Comparison of ENCODE assay signal across 1 fruit fly cellular context in genomic region chrX:1236475-1236874, dm6.
TF ChIP-seq lines count a peak whose summit lies in the region.

TSS of gene CG3638 (minus strand) at chrX:1236684.

TF ChIP-seq in whole organism, embryonic, 481 proteins besides CTCF, POLR2A, EP300 and RAD21 (continued from another document and continues in another):
- TF ChIP-seq odd (GFP tag; optimal IDR thresholded peaks at IDR 0.05; lab: Kevin White, UChicago), result no peak
- peak; percentile 85 for TF ChIP-seq amos (GFP tag; IDR thresholded peaks at IDR 0.05; lab: Robert Waterston, UW; ENCODE audit: partially characterized antibody)
- TF ChIP-seq Drgx (GFP tag; IDR thresholded peaks at IDR 0.05; lab: Robert Waterston, UW), result no peak
- peak; percentile 16 for TF ChIP-seq CG9609 (GFP tag; optimal IDR thresholded peaks at IDR 0.05; lab: Kevin White, UChicago)
- TF ChIP-seq Ptx1 (GFP tag; IDR thresholded peaks at IDR 0.05; lab: Robert Waterston, UW), result no peak
- TF ChIP-seq CG4707 (GFP tag; optimal IDR thresholded peaks at IDR 0.05; lab: Kevin White, UChicago), result no peak
- peak; percentile 54 for TF ChIP-seq CG12769 (tag; optimal IDR thresholded peaks at IDR 0.05; lab: Kevin White, UChicago)
- no peak for TF ChIP-seq cato (GFP tag; optimal IDR thresholded peaks at IDR 0.05; lab: Kevin White, UChicago; ENCODE audit: borderline replicate concordance)
- TF ChIP-seq CG10654 (GFP tag; optimal IDR thresholded peaks at IDR 0.05; lab: Kevin White, UChicago), result no peak
- TF ChIP-seq tap (tag; optimal IDR thresholded peaks at IDR 0.05; lab: Kevin White, UChicago), result no peak
- no peak for TF ChIP-seq Vsx1 (GFP tag; optimal IDR thresholded peaks at IDR 0.05; lab: Kevin White, UChicago)
- TF ChIP-seq chif (GFP tag; optimal IDR thresholded peaks at IDR 0.05; lab: Kevin White, UChicago), result peak in 1 of 2 experiments; percentile 21
- peak; percentile 88 for TF ChIP-seq CG1603 (tag; optimal IDR thresholded peaks at IDR 0.05; lab: Kevin White, UChicago)
- TF ChIP-seq dpn (GFP tag; optimal IDR thresholded peaks at IDR 0.05; lab: Kevin White, UChicago), result peak; percentile 51 to 55
- TF ChIP-seq vfl (GFP tag; optimal IDR thresholded peaks at IDR 0.05; lab: Kevin White, UChicago), result peak; percentile 33
- no peak for TF ChIP-seq CG8765 (GFP tag; IDR thresholded peaks at IDR 0.05; lab: Robert Waterston, UW)
- no peak for TF ChIP-seq danr (GFP tag; IDR thresholded peaks at IDR 0.05; lab: Robert Waterston, UW)
- TF ChIP-seq CG10431 (GFP tag; optimal IDR thresholded peaks at IDR 0.05; lab: Kevin White, UChicago), result no peak
- no peak for TF ChIP-seq TFAM (GFP tag; optimal IDR thresholded peaks at IDR 0.05; lab: Kevin White, UChicago)
- TF ChIP-seq Nf-YC (tag; optimal IDR thresholded peaks at IDR 0.05; lab: Kevin White, UChicago), result peak; percentile 3
- TF ChIP-seq nmo (GFP tag; optimal IDR thresholded peaks at IDR 0.05; lab: Kevin White, UChicago), result peak; percentile 50
- no peak for TF ChIP-seq jing (GFP tag; optimal IDR thresholded peaks at IDR 0.05; lab: Kevin White, UChicago)
- peak; percentile 27 for TF ChIP-seq Hsf (GFP tag; optimal IDR thresholded peaks at IDR 0.05; lab: Kevin White, UChicago)
- TF ChIP-seq emc (GFP tag; optimal IDR thresholded peaks at IDR 0.05; lab: Kevin White, UChicago), result no peak
- TF ChIP-seq inv (GFP tag; IDR thresholded peaks at IDR 0.05; lab: Robert Waterston, UW; ENCODE audit: partially characterized antibody), result peak; percentile 61; the same call in 1 of the 2 replicates
- peak; percentile 52 for TF ChIP-seq sd (tag; optimal IDR thresholded peaks at IDR 0.05; lab: Kevin White, UChicago)
- TF ChIP-seq CG4360 (GFP tag; IDR thresholded peaks at IDR 0.05; lab: Robert Waterston, UW), result no peak
- TF ChIP-seq CG3995 (GFP tag; optimal IDR thresholded peaks at IDR 0.05; lab: Kevin White, UChicago), result no peak
- peak; percentile 63 for TF ChIP-seq CG14710 (tag; optimal IDR thresholded peaks at IDR 0.05; lab: Kevin White, UChicago)
- TF ChIP-seq chn (GFP tag; optimal IDR thresholded peaks at IDR 0.05; lab: Kevin White, UChicago), result peak; percentile 38
- no peak for TF ChIP-seq grn (GFP tag; optimal IDR thresholded peaks at IDR 0.05; lab: Kevin White, UChicago)
- TF ChIP-seq Ssrp (tag; optimal IDR thresholded peaks at IDR 0.05; lab: Kevin White, UChicago), result no peak
- no peak for TF ChIP-seq CG7786 (GFP tag; optimal IDR thresholded peaks at IDR 0.05; lab: Kevin White, UChicago)
- TF ChIP-seq pita (GFP tag; optimal IDR thresholded peaks at IDR 0.05; lab: Kevin White, UChicago), result peak; percentile 93
- TF ChIP-seq CG8089 (GFP tag; optimal IDR thresholded peaks at IDR 0.05; lab: Kevin White, UChicago), result no peak
- TF ChIP-seq gsb (GFP tag; IDR thresholded peaks at IDR 0.05; lab: Robert Waterston, UW), result no peak
- no peak for TF ChIP-seq Six4 (GFP tag; optimal IDR thresholded peaks at IDR 0.05; lab: Kevin White, UChicago)
- TF ChIP-seq CG4328 (GFP tag; optimal IDR thresholded peaks at IDR 0.05; lab: Kevin White, UChicago), result no peak
- TF ChIP-seq CG12155 (GFP tag; optimal IDR thresholded peaks at IDR 0.05; lab: Kevin White, UChicago), result peak; percentile 58
- TF ChIP-seq ssp (GFP tag; IDR thresholded peaks at IDR 0.05; lab: Robert Waterston, UW), result no peak
- peak; percentile 78 for TF ChIP-seq CG42726 (GFP tag; IDR thresholded peaks at IDR 0.05; lab: Robert Waterston, UW; ENCODE audit: partially characterized antibody)
- peak; percentile 73 for TF ChIP-seq onecut (GFP tag; IDR thresholded peaks at IDR 0.05; lab: Robert Waterston, UW)
- no peak for TF ChIP-seq ash1 (GFP tag; optimal IDR thresholded peaks at IDR 0.05; lab: Kevin White, UChicago)
- no peak for TF ChIP-seq fd96Cb (tag; optimal IDR thresholded peaks at IDR 0.05; lab: Kevin White, UChicago)
- TF ChIP-seq fd102C (GFP tag; optimal IDR thresholded peaks at IDR 0.05; lab: Kevin White, UChicago), result no peak
- TF ChIP-seq crol (GFP tag; IDR thresholded peaks at IDR 0.05; lab: Robert Waterston, UW), result no peak
- no peak for TF ChIP-seq CG14667 (GFP tag; IDR thresholded peaks at IDR 0.05; lab: Robert Waterston, UW)
- TF ChIP-seq CG10462 (GFP tag; optimal IDR thresholded peaks at IDR 0.05; lab: Kevin White, UChicago), result no peak
- TF ChIP-seq CG2129 (GFP tag; IDR thresholded peaks at IDR 0.05; lab: Robert Waterston, UW; ENCODE audit: partially characterized antibody), result peak; percentile 25; the same call in 1 of the 2 replicates
- TF ChIP-seq CG12104 (GFP tag; optimal IDR thresholded peaks at IDR 0.05; lab: Kevin White, UChicago), result no peak
- no peak for TF ChIP-seq gcm (GFP tag; optimal IDR thresholded peaks at IDR 0.05; lab: Kevin White, UChicago)
- peak; percentile 70 for TF ChIP-seq Myb (GFP tag; optimal IDR thresholded peaks at IDR 0.05; lab: Kevin White, UChicago)
- TF ChIP-seq eyg (GFP tag; optimal IDR thresholded peaks at IDR 0.05; lab: Kevin White, UChicago), result no peak
- no peak for TF ChIP-seq Spps (tag; optimal IDR thresholded peaks at IDR 0.05; lab: Kevin White, UChicago)
- TF ChIP-seq CG11723 (GFP tag; optimal IDR thresholded peaks at IDR 0.05; lab: Kevin White, UChicago), result no peak
- TF ChIP-seq CG18764 (GFP tag; optimal IDR thresholded peaks at IDR 0.05; lab: Kevin White, UChicago), result peak; percentile 6
- peak; percentile 52 for TF ChIP-seq gro (GFP tag; optimal IDR thresholded peaks at IDR 0.05; lab: Kevin White, UChicago)
- TF ChIP-seq CG17912 (GFP tag; optimal IDR thresholded peaks at IDR 0.05; lab: Kevin White, UChicago), result no peak
- peak; percentile 69 for TF ChIP-seq E2f2 (GFP tag; IDR thresholded peaks at IDR 0.05; lab: Robert Waterston, UW)
- peak; percentile 96 for TF ChIP-seq pzg (GFP tag; optimal IDR thresholded peaks at IDR 0.05; lab: Kevin White, UChicago)
- TF ChIP-seq NFAT (GFP tag; IDR thresholded peaks at IDR 0.05; lab: Robert Waterston, UW), result peak; percentile 55; the same call in 1 of the 2 replicates
- no peak for TF ChIP-seq CG3407 (GFP tag; optimal IDR thresholded peaks at IDR 0.05; lab: Kevin White, UChicago)
- TF ChIP-seq so (GFP tag; IDR thresholded peaks at IDR 0.05; lab: Robert Waterston, UW), result no peak
- peak; percentile 45 for TF ChIP-seq CG12744 (GFP tag; optimal IDR thresholded peaks at IDR 0.05; lab: Kevin White, UChicago)
- peak; percentile 63 for TF ChIP-seq CG8924 (tag; optimal IDR thresholded peaks at IDR 0.05; lab: Kevin White, UChicago)
- peak; percentile 98 for TF ChIP-seq CG13894 (tag; optimal IDR thresholded peaks at IDR 0.05; lab: Kevin White, UChicago)
- no peak for TF ChIP-seq CG16863 (GFP tag; optimal IDR thresholded peaks at IDR 0.05; lab: Kevin White, UChicago)
- peak; percentile 78 for TF ChIP-seq CG33213 (GFP tag; optimal IDR thresholded peaks at IDR 0.05; lab: Kevin White, UChicago)
- TF ChIP-seq CG7271 (tag; optimal IDR thresholded peaks at IDR 0.05; lab: Kevin White, UChicago), result peak; percentile 9
- no peak for TF ChIP-seq her (GFP tag; optimal IDR thresholded peaks at IDR 0.05; lab: Kevin White, UChicago)
- peak in 1 of 2 experiments; percentile 31 for TF ChIP-seq Pdp1 (GFP tag; optimal IDR thresholded peaks at IDR 0.05; lab: Kevin White, UChicago)
- no peak for TF ChIP-seq CG2875 (GFP tag; optimal IDR thresholded peaks at IDR 0.05; lab: Kevin White, UChicago)
- peak; percentile 16 for TF ChIP-seq CG9817 (tag; optimal IDR thresholded peaks at IDR 0.05; lab: Kevin White, UChicago)
- TF ChIP-seq Blimp-1 (GFP tag; optimal IDR thresholded peaks at IDR 0.05; lab: Kevin White, UChicago), result no peak
- no peak for TF ChIP-seq repo (GFP tag; optimal IDR thresholded peaks at IDR 0.05; lab: Kevin White, UChicago)
- TF ChIP-seq CG8290 (GFP tag; optimal IDR thresholded peaks at IDR 0.05; lab: Kevin White, UChicago), result peak; percentile 99
- TF ChIP-seq CG8290 (tag; optimal IDR thresholded peaks at IDR 0.05; lab: Kevin White, UChicago), result peak in 1 of 2 experiments; percentile 91
- TF ChIP-seq CG11560 (tag; IDR thresholded peaks at IDR 0.05; lab: Robert Waterston, UW), result peak; percentile 100
- TF ChIP-seq CG10209 (GFP tag; optimal IDR thresholded peaks at IDR 0.05; lab: Kevin White, UChicago), result no peak
- no peak for TF ChIP-seq Neu2 (GFP tag; optimal IDR thresholded peaks at IDR 0.05; lab: Kevin White, UChicago; ENCODE audit: borderline replicate concordance)
- TF ChIP-seq HLH54F (GFP tag; optimal IDR thresholded peaks at IDR 0.05; lab: Kevin White, UChicago), result peak; percentile 11
- TF ChIP-seq yki (optimal IDR thresholded peaks at IDR 0.05; lab: Kevin White, UChicago), result no peak
- no peak for TF ChIP-seq CG6765 (GFP tag; optimal IDR thresholded peaks at IDR 0.05; lab: Kevin White, UChicago)
- TF ChIP-seq CG13123 (GFP tag; optimal IDR thresholded peaks at IDR 0.05; lab: Kevin White, UChicago), result no peak
- TF ChIP-seq ranshi (GFP tag; IDR thresholded peaks at IDR 0.05; lab: Robert Waterston, UW), result no peak
- peak; percentile 65 for TF ChIP-seq CG9797 (GFP tag; optimal IDR thresholded peaks at IDR 0.05; lab: Kevin White, UChicago)
- no peak for TF ChIP-seq H15 (GFP tag; IDR thresholded peaks at IDR 0.05; lab: Robert Waterston, UW)
- TF ChIP-seq HLH4C (GFP tag; IDR thresholded peaks at IDR 0.05; lab: Robert Waterston, UW; ENCODE audit: partially characterized antibody), result peak; percentile 71
- no peak for TF ChIP-seq Jarid2 (GFP tag; optimal IDR thresholded peaks at IDR 0.05; lab: Kevin White, UChicago)
- TF ChIP-seq CG6272 (GFP tag; IDR thresholded peaks at IDR 0.05; lab: Robert Waterston, UW), result no peak
- TF ChIP-seq prd (optimal IDR thresholded peaks at IDR 0.05; lab: Kevin White, UChicago), result no peak
- peak; percentile 34; the same call in 1 of the 3 replicates for TF ChIP-seq prd (GFP tag; IDR thresholded peaks at IDR 0.05; lab: Robert Waterston, UW)
- TF ChIP-seq Bgb (GFP tag; IDR thresholded peaks at IDR 0.05; lab: Robert Waterston, UW; ENCODE audit: partially characterized antibody), result peak; percentile 85
- TF ChIP-seq D19A (tag; optimal IDR thresholded peaks at IDR 0.05; lab: Kevin White, UChicago), result peak; percentile 1
- TF ChIP-seq CG31441 (GFP tag; IDR thresholded peaks at IDR 0.05; lab: Robert Waterston, UW), result no peak
- TF ChIP-seq zfh2 (GFP tag; optimal IDR thresholded peaks at IDR 0.05; lab: Kevin White, UChicago), result peak; percentile 2
- TF ChIP-seq klu (GFP tag; IDR thresholded peaks at IDR 0.05; lab: Robert Waterston, UW), result no peak
- TF ChIP-seq CG1832 (GFP tag; optimal IDR thresholded peaks at IDR 0.05; lab: Kevin White, UChicago), result no peak
- peak; percentile 96 for TF ChIP-seq CG7928 (GFP tag; optimal IDR thresholded peaks at IDR 0.05; lab: Kevin White, UChicago)
- TF ChIP-seq CG11504 (tag; optimal IDR thresholded peaks at IDR 0.05; lab: Kevin White, UChicago), result peak; percentile 28
- TF ChIP-seq jumu (GFP tag; optimal IDR thresholded peaks at IDR 0.05; lab: Kevin White, UChicago), result peak; percentile 28
- no peak for TF ChIP-seq Hmx (GFP tag; optimal IDR thresholded peaks at IDR 0.05; lab: Kevin White, UChicago)
- peak; percentile 73 for TF ChIP-seq cg (GFP tag; optimal IDR thresholded peaks at IDR 0.05; lab: Kevin White, UChicago)
- TF ChIP-seq CG4730 (GFP tag; IDR thresholded peaks at IDR 0.05; lab: Robert Waterston, UW), result no peak
- peak; percentile 67 for TF ChIP-seq Deaf1 (tag; optimal IDR thresholded peaks at IDR 0.05; lab: Kevin White, UChicago)
- TF ChIP-seq CG18011 (GFP tag; optimal IDR thresholded peaks at IDR 0.05; lab: Kevin White, UChicago), result no peak
- peak; percentile 58 for TF ChIP-seq CG2712 (tag; optimal IDR thresholded peaks at IDR 0.05; lab: Kevin White, UChicago)
- TF ChIP-seq ato (GFP tag; IDR thresholded peaks at IDR 0.05; lab: Robert Waterston, UW; ENCODE audit: partially characterized antibody), result peak; percentile 62
- peak; percentile 76 for TF ChIP-seq hbn (GFP tag; IDR thresholded peaks at IDR 0.05; lab: Robert Waterston, UW; ENCODE audit: partially characterized antibody)
- no peak for TF ChIP-seq pfk (GFP tag; optimal IDR thresholded peaks at IDR 0.05; lab: Kevin White, UChicago)
- TF ChIP-seq YL-1 (GFP tag; optimal IDR thresholded peaks at IDR 0.05; lab: Kevin White, UChicago), result peak; percentile 37
- no peak for TF ChIP-seq CG6813 (GFP tag; optimal IDR thresholded peaks at IDR 0.05; lab: Kevin White, UChicago)
- peak; percentile 6 for TF ChIP-seq bab2 (GFP tag; optimal IDR thresholded peaks at IDR 0.05; lab: Kevin White, UChicago)
- no peak for TF ChIP-seq Side (GFP tag; optimal IDR thresholded peaks at IDR 0.05; lab: Kevin White, UChicago)
- TF ChIP-seq h (optimal IDR thresholded peaks at IDR 0.05; lab: Kevin White, UChicago), result no peak
- no peak for TF ChIP-seq CG15073 (GFP tag; optimal IDR thresholded peaks at IDR 0.05; lab: Kevin White, UChicago)
- no peak for TF ChIP-seq C15 (GFP tag; IDR thresholded peaks at IDR 0.05; lab: Robert Waterston, UW)
- TF ChIP-seq knrl (GFP tag; IDR thresholded peaks at IDR 0.05; lab: Robert Waterston, UW; ENCODE audit: partially characterized antibody), result peak; percentile 76
- no peak for TF ChIP-seq lab (GFP tag; optimal IDR thresholded peaks at IDR 0.05; lab: Kevin White, UChicago)
- TF ChIP-seq ap (GFP tag; IDR thresholded peaks at IDR 0.05; lab: Robert Waterston, UW), result no peak
- no peak for TF ChIP-seq Eip74EF (GFP tag; optimal IDR thresholded peaks at IDR 0.05; lab: Kevin White, UChicago)
- TF ChIP-seq CG15011 (GFP tag; optimal IDR thresholded peaks at IDR 0.05; lab: Kevin White, UChicago), result no peak
- TF ChIP-seq nau (GFP tag; optimal IDR thresholded peaks at IDR 0.05; lab: Kevin White, UChicago), result no peak
- TF ChIP-seq cad (GFP tag; optimal IDR thresholded peaks at IDR 0.05; lab: Kevin White, UChicago), result no peak
- no peak for TF ChIP-seq CG12219 (GFP tag; optimal IDR thresholded peaks at IDR 0.05; lab: Kevin White, UChicago)
- TF ChIP-seq CG11696 (GFP tag; IDR thresholded peaks at IDR 0.05; lab: Robert Waterston, UW), result no peak
- no peak for TF ChIP-seq Lpt (GFP tag; optimal IDR thresholded peaks at IDR 0.05; lab: Kevin White, UChicago)
- peak; percentile 32 for TF ChIP-seq sug (tag; optimal IDR thresholded peaks at IDR 0.05; lab: Kevin White, UChicago)
- no peak for TF ChIP-seq Lim3 (GFP tag; IDR thresholded peaks at IDR 0.05; lab: Robert Waterston, UW)
- no peak for TF ChIP-seq Oli (tag; optimal IDR thresholded peaks at IDR 0.05; lab: Kevin White, UChicago)
- no peak for TF ChIP-seq Ravus (GFP tag; IDR thresholded peaks at IDR 0.05; lab: Robert Waterston, UW)
- peak; percentile 97 for TF ChIP-seq Sry-δ (GFP tag; optimal IDR thresholded peaks at IDR 0.05; lab: Kevin White, UChicago)
- no peak for TF ChIP-seq sc (optimal IDR thresholded peaks at IDR 0.05; lab: Kevin White, UChicago)
- no peak for TF ChIP-seq sc (GFP tag; optimal IDR thresholded peaks at IDR 0.05; lab: Kevin White, UChicago)
- TF ChIP-seq CG6254 (GFP tag; optimal IDR thresholded peaks at IDR 0.05; lab: Kevin White, UChicago), result no peak
- TF ChIP-seq bigmax (GFP tag; optimal IDR thresholded peaks at IDR 0.05; lab: Kevin White, UChicago), result no peak
